Fruit fly (Drosophila melanogaster): Measurements from ENCODE around the gene DNAlig3.

DNAlig3 gene

dm6 chr3R:12401672-12402296, at the start of gene DNAlig3 (continued):
- TF ChIP-seq Atf3 (GFP tag; optimal IDR thresholded peaks at IDR 0.05) (no peak), esg (GFP tag; conservative IDR thresholded peaks at IDR 0.05) (no peak), amos (GFP tag; IDR thresholded peaks at IDR 0.05; ENCODE audit: partially characterized antibody) (peak; percentile 52; the same call in 1 of the 2 replicates), MESR4 (GFP tag; optimal IDR thresholded peaks at IDR 0.05) (peak; percentile 23), pzg (GFP tag; optimal IDR thresholded peaks at IDR 0.05) (peak; percentile 68), ci (GFP tag; IDR thresholded peaks at IDR 0.05) (peak; percentile 49; the same call in 1 of the 3 replicates), CG32532 (GFP tag; IDR thresholded peaks at IDR 0.05) (no peak), gfzf (GFP tag; optimal IDR thresholded peaks at IDR 0.05) (peak; percentile 27), Dip3 (GFP tag; optimal IDR thresholded peaks at IDR 0.05) (no peak), CG10979 (tag; optimal IDR thresholded peaks at IDR 0.05) (no peak), hb (GFP tag; IDR thresholded peaks at IDR 0.05; ENCODE audit: partially characterized antibody) (0 out of 3 replicates have a peak, but pooled peaks have one; percentile 64), Chrac-16 (GFP tag; optimal IDR thresholded peaks at IDR 0.05) (no peak), BEAF-32 (GFP tag; optimal IDR thresholded peaks at IDR 0.05) (peak; percentile 68), tll (GFP tag; optimal IDR thresholded peaks at IDR 0.05) (peak in 1 of 2 experiments; percentile 62), Myb (GFP tag; optimal IDR thresholded peaks at IDR 0.05) (peak; percentile 95), CG10462 (GFP tag; optimal IDR thresholded peaks at IDR 0.05) (no peak), kay (GFP tag; optimal IDR thresholded peaks at IDR 0.05) (no peak), CG1233 (GFP tag; optimal IDR thresholded peaks at IDR 0.05) (no peak), gt (GFP tag; IDR thresholded peaks at IDR 0.05) (no peak), tio (GFP tag; optimal IDR thresholded peaks at IDR 0.05) (no peak), Ets65A (GFP tag) (no peak), CG18011 (GFP tag; optimal IDR thresholded peaks at IDR 0.05) (no peak), sd (tag; optimal IDR thresholded peaks at IDR 0.05) (peak; percentile 29), bigmax (GFP tag; optimal IDR thresholded peaks at IDR 0.05) (peak; percentile 8), zen (tag; optimal IDR thresholded peaks at IDR 0.05) (peak; percentile 17), CG34376 (GFP tag; optimal IDR thresholded peaks at IDR 0.05) (peak; percentile 44), CG17186 (GFP tag; optimal IDR thresholded peaks at IDR 0.05) (peak; percentile 77), salm (tag; optimal IDR thresholded peaks at IDR 0.05) (no peak), CG9817 (tag; optimal IDR thresholded peaks at IDR 0.05) (no peak), NC2β (GFP tag; optimal IDR thresholded peaks at IDR 0.05) (no peak), CG12744 (GFP tag; optimal IDR thresholded peaks at IDR 0.05) (no peak), inv (GFP tag; IDR thresholded peaks at IDR 0.05; ENCODE audit: partially characterized antibody) (peak; percentile 25; the same call in 1 of the 2 replicates), CG1603 (tag; optimal IDR thresholded peaks at IDR 0.05) (peak; percentile 64), HLH4C (GFP tag; IDR thresholded peaks at IDR 0.05; ENCODE audit: partially characterized antibody) (no peak), Dll (GFP tag; IDR thresholded peaks at IDR 0.05; ENCODE audit: partially characterized antibody) (peak; percentile 73), CG17328 (GFP tag; IDR thresholded peaks at IDR 0.05) (no peak), Pdp1 (GFP tag; optimal IDR thresholded peaks at IDR 0.05) (peak in 1 of 2 experiments; percentile 10), grn (GFP tag; optimal IDR thresholded peaks at IDR 0.05) (no peak), CG14441 (GFP tag; IDR thresholded peaks at IDR 0.05) (no peak), CG10654 (GFP tag; optimal IDR thresholded peaks at IDR 0.05) (no peak), aop (GFP tag; IDR thresholded peaks at IDR 0.05) (no peak), CG4617 (GFP tag; optimal IDR thresholded peaks at IDR 0.05; ENCODE audit: borderline replicate concordance) (peak; percentile 2), Drgx (GFP tag; IDR thresholded peaks at IDR 0.05) (peak; percentile 49; the same call in 1 of the 2 replicates), D19A (tag; optimal IDR thresholded peaks at IDR 0.05) (no peak), trem (tag; optimal IDR thresholded peaks at IDR 0.05) (peak; percentile 23), H2.0 (GFP tag; IDR thresholded peaks at IDR 0.05) (no peak), tna (GFP tag; IDR thresholded peaks at IDR 0.05; ENCODE audit: partially characterized antibody) (0 out of 2 replicates have a peak, but pooled peaks have one; percentile 25), Dref (GFP tag; IDR thresholded peaks at IDR 0.05) (peak; percentile 40; the same call in 1 of the 2 replicates), CG2199 (GFP tag; IDR thresholded peaks at IDR 0.05) (no peak)

All from whole organism, embryonic.